Fruit fly (Drosophila melanogaster): Measurements from ENCODE around the gene emb.

DNA sequence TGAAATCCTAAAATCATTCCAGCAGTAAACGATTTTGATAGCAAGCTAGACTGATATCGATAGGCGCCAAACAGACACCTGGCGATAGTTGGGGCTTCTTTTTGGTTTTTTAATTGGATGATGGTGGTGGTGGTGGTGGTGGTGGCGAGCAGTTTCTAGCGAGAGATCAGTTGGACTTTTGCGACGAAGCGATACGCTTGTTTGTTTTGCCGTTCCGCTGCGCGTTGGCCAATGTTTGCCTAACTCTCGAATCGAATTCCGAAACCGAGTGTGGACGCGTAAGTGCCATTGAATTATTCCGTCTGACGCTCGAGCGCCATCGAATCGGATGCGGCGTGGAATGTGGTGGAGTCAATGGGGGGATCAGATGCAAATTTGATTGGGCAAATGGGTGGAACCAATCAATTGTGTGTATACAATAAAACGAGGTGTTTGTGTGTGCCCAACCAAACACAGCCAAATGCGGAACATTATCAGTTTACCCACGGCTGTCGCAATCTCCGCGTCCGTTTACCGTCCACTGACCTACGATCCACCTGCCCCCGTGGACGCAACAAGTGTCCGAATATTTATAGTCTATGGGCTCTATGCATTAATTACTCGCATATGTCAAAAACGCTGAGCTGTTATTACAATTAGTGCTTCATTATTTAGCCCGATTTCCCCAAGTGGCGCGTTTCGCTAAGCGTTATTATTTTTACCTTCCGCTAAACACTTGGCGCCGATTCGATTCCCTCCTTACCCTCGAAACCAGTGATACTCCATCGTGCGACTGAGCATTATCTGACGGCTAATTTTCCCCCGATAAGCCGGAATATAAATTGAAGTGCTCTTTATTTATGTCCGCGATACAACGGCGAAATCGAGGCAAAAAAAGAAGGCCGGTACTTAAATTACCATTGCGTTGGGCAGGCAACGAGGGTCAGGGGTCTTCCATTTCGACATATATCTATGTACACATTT lies 32.7 kb upstream of the emb start, which contains the start of gene CG17292:
- TF ChIP-seq pan (optimal IDR thresholded peaks at IDR 0.05) (no peak), Abd-B (GFP tag; optimal IDR thresholded peaks at IDR 0.05) (no peak), Hr83 (GFP tag; optimal IDR thresholded peaks at IDR 0.05; ENCODE audit: poor library complexity, severe bottlenecking) (peak; percentile 3), jim (GFP tag; optimal IDR thresholded peaks at IDR 0.05) (no peak), Dfd (GFP tag; optimal IDR thresholded peaks at IDR 0.05) (no peak), CrebA (GFP tag; optimal IDR thresholded peaks at IDR 0.05; ENCODE audit: borderline replicate concordance) (no peak), foxo (GFP tag; optimal IDR thresholded peaks at IDR 0.05) (peak in 1 of 2 experiments; percentile 17), OdsH (GFP tag; optimal IDR thresholded peaks at IDR 0.05) (peak; percentile 68), ey (GFP tag; optimal IDR thresholded peaks at IDR 0.05) (no peak), woc (GFP tag; optimal IDR thresholded peaks at IDR 0.05) (no peak), psq (GFP tag; optimal IDR thresholded peaks at IDR 0.05) (no peak), dl (GFP tag; optimal IDR thresholded peaks at IDR 0.05; ENCODE audit: insufficient read depth in 1 of 2, partially characterized antibody in 2 of 2) (no peak)
